Worm (Caenorhabditis elegans) whole organism, L4 larva: Measurements from ENCODE around the gene F54C9.9.

ENCODE experiments used
- dve-1 ChIP-seq: sonication (generic microtip); optimal IDR thresholded peaks from 2 replicates; lab custom pipeline; 2017; ENCODE audit warnings: antibody characterized with exemption, mild to moderate bottlenecking, missing genetic modification characterization, missing compliant biosample characterization; ENCODE audit not compliant: insufficient read depth
- jun-1 ChIP-seq: fragments of 150-350 bp; optimal IDR thresholded peaks from 2 replicates; lab custom pipeline; 2014; ENCODE audit warnings: missing biosample characterization, missing genetic modification reagents, missing genetic modification characterization
- lin-39 ChIP-seq: fragments of 150-350 bp; optimal IDR thresholded peaks from 2 replicates; lab custom pipeline; 2014; ENCODE audit warnings: missing biosample characterization, missing genetic modification reagents, missing genetic modification characterization
- mdl-1 ChIP-seq, 2 experiments: fragments of 150-350 bp in 1 of 2; sonication (generic microtip) in 1 of 2; optimal IDR thresholded peaks; 2 replicates each; lab custom pipeline; 2014 to 2017; ENCODE audit warnings: missing biosample characterization in 2 of 2, missing genetic modification characterization in 2 of 2
- unc-39 ChIP-seq: sonication (generic microtip); optimal IDR thresholded peaks from 2 replicates; lab custom pipeline; 2017; ENCODE audit warnings: missing biosample characterization, missing genetic modification characterization
- unc-62 ChIP-seq, 3 experiments: fragments of 150-350 bp in 1 of 3; sonication (generic microtip); optimal IDR thresholded peaks in 2 of 3; peaks in 1 of 3; 1 replicate in 1 of 3; 2 replicates in 2 of 3; lab custom pipeline; 2014 to 2017; ENCODE audit warnings: missing biosample characterization in 3 of 3, missing genetic modification characterization in 3 of 3, missing genetic modification reagents in 3 of 3, missing genotype in 1 of 3

DNA sequence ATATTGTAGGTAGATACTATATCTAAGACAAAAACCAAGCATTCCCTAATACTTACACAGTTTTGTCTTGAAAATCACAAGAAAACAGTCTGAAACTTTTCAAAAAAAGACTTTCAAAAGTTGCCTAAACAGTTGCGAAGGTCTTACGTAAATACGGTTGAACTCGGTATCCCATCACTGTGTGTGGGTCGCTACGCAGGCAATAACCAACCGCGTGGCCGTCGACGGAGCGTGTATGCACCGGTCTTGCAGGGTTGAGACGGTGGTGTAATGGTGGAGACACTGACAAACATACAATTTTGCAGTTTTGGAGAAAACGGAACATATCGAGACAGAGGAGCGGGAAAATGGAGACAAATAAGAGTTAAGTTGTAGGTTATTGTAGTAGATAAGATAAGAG is 16.6 kb upstream of the F54C9.9 start, which contains the start of gene iff-2:
- TF ChIP-seq jun-1 (tag; lab: Kevin White, UChicago), result peak; percentile 97
- no peak for TF ChIP-seq unc-39 (tag; lab: Kevin White, UChicago)
- TF ChIP-seq lin-39 (tag; lab: Kevin White, UChicago), result no peak
- peak; percentile 93 to 99 for TF ChIP-seq mdl-1 (tag; optimal IDR thresholded peaks at IDR 0.05; lab: Kevin White, UChicago)
- TF ChIP-seq dve-1 (tag; lab: Kevin White, UChicago), result peak; percentile 100
- TF ChIP-seq unc-62 (GFP tag; optimal IDR thresholded peaks at IDR 0.05 in 1 of 2; lab: Kevin White, UChicago), result peak; percentile 14 to 100
- peak; percentile 51 for TF ChIP-seq unc-62 (tag; optimal IDR thresholded peaks at IDR 0.05; lab: Kevin White, UChicago)
